Fruit fly (Drosophila melanogaster) whole organism, wandering third instar larva: Measurements from ENCODE around the gene CG13711.

Experiments
- Hr83 ChIP-seq: fragments of 200-300 bp; sonication (Bioruptor generic); optimal IDR thresholded peaks from 2 replicates; lab custom pipeline; 2016; ENCODE audit warnings: missing biosample characterization, mild to moderate bottlenecking, missing genetic modification characterization, moderate library complexity; ENCODE audit not compliant: poor library complexity, severe bottlenecking
- lola ChIP-seq: fragments of >200 bp; optimal IDR thresholded peaks from 2 replicates; lab custom pipeline; 2017; ENCODE audit warnings: missing biosample characterization, missing genetic modification characterization
- pan ChIP-seq: fragments of >200 bp; optimal IDR thresholded peaks from 2 replicates; lab custom pipeline; 2017

DNA sequence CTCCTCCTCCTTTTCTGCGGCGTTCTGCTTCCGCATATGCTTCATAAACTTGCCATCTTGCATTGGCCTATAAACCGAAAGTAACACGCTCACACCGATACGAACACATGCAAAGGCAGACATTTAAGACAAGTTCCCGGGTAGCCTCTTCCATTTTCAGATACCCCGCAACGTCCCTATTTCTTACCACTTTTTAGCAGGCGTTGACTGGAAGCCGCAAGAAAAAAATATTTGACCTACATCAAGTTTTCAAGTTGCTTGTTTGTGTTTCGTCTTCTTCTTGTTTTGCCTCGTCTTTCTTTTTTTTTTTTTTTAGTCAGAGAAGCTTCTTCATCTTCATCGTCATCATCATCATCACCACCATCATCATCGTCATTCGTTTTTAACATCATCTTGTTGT is 37.9 kb upstream of the CG13711 start:
- TF ChIP-seq Hr83 (GFP tag; lab: Kevin White, UChicago) (no peak), lola (GFP tag; lab: Kevin White, UChicago) (no peak), pan (lab: Kevin White, UChicago) (no peak)
